Worm (Caenorhabditis elegans) whole organism, L3 larva: ENCODE results near the gene C05C10.3.
A peak's percentile ranks its signal among the peaks of the same experiment; 100 is the strongest.

ENCODE experiments used
- R02D3.7 ChIP-seq: fragments of 150-350 bp; optimal IDR thresholded peaks from 2 replicates; lab custom pipeline; 2014; ENCODE audit warnings: missing biosample characterization, missing genetic modification characterization
- ZK546.5 ChIP-seq: sonication (generic microtip); optimal IDR thresholded peaks from 2 replicates; lab custom pipeline; 2017; ENCODE audit warnings: missing biosample characterization, missing genetic modification characterization
- aly-2 ChIP-seq: fragments of 150-350 bp; optimal IDR thresholded peaks from 2 replicates; lab custom pipeline; 2014; ENCODE audit warnings: missing biosample characterization, missing genetic modification characterization
- ama-1 ChIP-seq: fragments of 150-350 bp; optimal IDR thresholded peaks from 2 replicates; lab custom pipeline; 2018
- ceh-16 ChIP-seq: sonication (generic microtip); optimal IDR thresholded peaks from 2 replicates; lab custom pipeline; 2017; ENCODE audit warnings: missing biosample characterization, missing genetic modification characterization
- ceh-28 ChIP-seq: fragments of 150-350 bp; optimal IDR thresholded peaks from 2 replicates; lab custom pipeline; 2014; ENCODE audit warnings: missing biosample characterization, missing genetic modification reagents, missing genetic modification characterization
- ceh-82 ChIP-seq: fragments of 150-350 bp; optimal IDR thresholded peaks from 2 replicates; lab custom pipeline; 2014; ENCODE audit warnings: missing biosample characterization, missing genetic modification characterization
- ceh-9 ChIP-seq: sonication (generic microtip); optimal IDR thresholded peaks from 2 replicates; lab custom pipeline; 2018; ENCODE audit warnings: missing biosample characterization, missing genetic modification characterization
- daf-12 ChIP-seq: fragments of 150-350 bp; optimal IDR thresholded peaks from 2 replicates; lab custom pipeline; 2014; ENCODE audit warnings: missing biosample characterization, missing genetic modification reagents, missing genetic modification characterization
- egl-27 ChIP-seq: sonication (generic microtip); optimal IDR thresholded peaks from 4 replicates; lab custom pipeline; 2017; ENCODE audit warnings: missing biosample characterization, missing genetic modification reagents, missing genetic modification characterization
- egl-5 ChIP-seq: fragments of 150-350 bp; optimal IDR thresholded peaks from 2 replicates; lab custom pipeline; 2017; ENCODE audit warnings: missing biosample characterization, missing genetic modification reagents, missing genetic modification characterization, inconsistent platforms
- elt-1 ChIP-seq: fragments of 150-350 bp; optimal IDR thresholded peaks from 2 replicates; lab custom pipeline; 2014; ENCODE audit warnings: missing biosample characterization, missing genetic modification characterization
- elt-2 ChIP-seq: sonication (generic microtip); optimal IDR thresholded peaks from 2 replicates; lab custom pipeline; 2016; ENCODE audit warnings: missing genetic modification reagents, mild to moderate bottlenecking, missing genetic modification characterization, missing compliant biosample characterization
- elt-3 ChIP-seq, 3 experiments: fragments of 150-350 bp in 1 of 3; sonication (generic microtip) in 2 of 3; optimal IDR thresholded peaks; 2 replicates in 2 of 3; 4 replicates in 1 of 3; lab custom pipeline; 2014 to 2017; ENCODE audit warnings: missing biosample characterization in 3 of 3, missing genetic modification characterization in 3 of 3
- eor-1 ChIP-seq, 2 experiments: fragments of 150-350 bp; optimal IDR thresholded peaks; 2 replicates each; lab custom pipeline; 2014 to 2018; ENCODE audit warnings: missing biosample characterization in 2 of 2, missing genetic modification characterization in 2 of 2
- fkh-10 ChIP-seq: sonication (generic microtip); optimal IDR thresholded peaks from 2 replicates; lab custom pipeline; 2017; ENCODE audit warnings: missing biosample characterization, missing genetic modification reagents, missing genetic modification characterization
- fkh-2 ChIP-seq: fragments of 150-350 bp; optimal IDR thresholded peaks from 2 replicates; lab custom pipeline; 2014; ENCODE audit warnings: missing biosample characterization, missing genetic modification reagents, missing genetic modification characterization
- fos-1 ChIP-seq: fragments of 150-350 bp; optimal IDR thresholded peaks from 2 replicates; lab custom pipeline; 2014; ENCODE audit warnings: missing biosample characterization, missing genetic modification characterization
- hmg-11 ChIP-seq: sonication (generic microtip); optimal IDR thresholded peaks from 2 replicates; lab custom pipeline; 2016; ENCODE audit warnings: missing genetic modification characterization, missing compliant biosample characterization
- jun-1 ChIP-seq: fragments of 150-350 bp; optimal IDR thresholded peaks from 2 replicates; lab custom pipeline; 2014; ENCODE audit warnings: missing biosample characterization, missing genetic modification reagents, missing genetic modification characterization
- lin-15B ChIP-seq: fragments of 150-350 bp; optimal IDR thresholded peaks from 2 replicates; lab custom pipeline; 2014; ENCODE audit warnings: missing biosample characterization, missing genetic modification characterization
- lin-39 ChIP-seq: fragments of 150-350 bp; optimal IDR thresholded peaks from 2 replicates; lab custom pipeline; 2018; ENCODE audit warnings: missing biosample characterization, missing genetic modification reagents, missing genetic modification characterization
- lsy-12 ChIP-seq: sonication (generic microtip); optimal IDR thresholded peaks from 2 replicates; lab custom pipeline; 2016; ENCODE audit warnings: mild to moderate bottlenecking, missing genetic modification characterization, missing compliant biosample characterization
- mdl-1 ChIP-seq: fragments of 150-350 bp; optimal IDR thresholded peaks from 2 replicates; lab custom pipeline; 2014; ENCODE audit warnings: missing biosample characterization, missing genetic modification characterization
- mml-1 ChIP-seq: fragments of 150-350 bp; sonication (generic microtip); optimal IDR thresholded peaks from 3 replicates; lab custom pipeline; 2014; ENCODE audit warnings: missing biosample characterization, missing genetic modification characterization
- nfya-1 ChIP-seq: sonication (generic microtip); optimal IDR thresholded peaks from 2 replicates; lab custom pipeline; 2017; ENCODE audit warnings: missing genetic modification characterization, mild to moderate bottlenecking, missing compliant biosample characterization, antibody characterized with exemption, moderate library complexity; ENCODE audit not compliant: insufficient read depth
- nhr-11 ChIP-seq: fragments of 150-350 bp; optimal IDR thresholded peaks from 2 replicates; lab custom pipeline; 2014; ENCODE audit warnings: missing biosample characterization, missing genetic modification characterization
- nhr-12 ChIP-seq: fragments of 150-350 bp; optimal IDR thresholded peaks from 2 replicates; lab custom pipeline; 2014; ENCODE audit warnings: missing biosample characterization, missing genetic modification characterization
- nhr-23 ChIP-seq: fragments of 150-350 bp; optimal IDR thresholded peaks from 2 replicates; lab custom pipeline; 2014; ENCODE audit warnings: missing biosample characterization, missing genetic modification reagents, missing genetic modification characterization
- nhr-237 ChIP-seq: fragments of 150-350 bp; optimal IDR thresholded peaks from 2 replicates; lab custom pipeline; 2014; ENCODE audit warnings: missing biosample characterization, missing genetic modification characterization
- nhr-25 ChIP-seq: sonication (generic microtip); optimal IDR thresholded peaks from 2 replicates; lab custom pipeline; 2017; ENCODE audit warnings: missing biosample characterization, missing genetic modification characterization
- nhr-28 ChIP-seq: fragments of 150-350 bp; optimal IDR thresholded peaks from 2 replicates; lab custom pipeline; 2014; ENCODE audit warnings: missing biosample characterization, missing genetic modification characterization
- nhr-43 ChIP-seq: sonication (generic microtip); optimal IDR thresholded peaks from 2 replicates; lab custom pipeline; 2016; ENCODE audit warnings: mild to moderate bottlenecking, missing genetic modification characterization, missing compliant biosample characterization; ENCODE audit not compliant: poor library complexity, severe bottlenecking
- nhr-67 ChIP-seq: fragments of 150-350 bp; optimal IDR thresholded peaks from 2 replicates; lab custom pipeline; 2014; ENCODE audit warnings: missing biosample characterization, missing genetic modification characterization
- nhr-76 ChIP-seq: fragments of 150-350 bp; sonication (generic microtip); optimal IDR thresholded peaks from 5 replicates; lab custom pipeline; 2014; ENCODE audit warnings: missing biosample characterization, missing genetic modification characterization
- nhr-77 ChIP-seq: fragments of 150-350 bp; optimal IDR thresholded peaks from 2 replicates; lab custom pipeline; 2014; ENCODE audit warnings: missing biosample characterization, missing genetic modification characterization
- pha-4 ChIP-seq: fragments of 150-350 bp; optimal IDR thresholded peaks from 2 replicates; lab custom pipeline; 2014; ENCODE audit warnings: missing biosample characterization, missing genetic modification reagents, missing genetic modification characterization
- pqm-1 ChIP-seq: fragments of 150-350 bp; optimal IDR thresholded peaks from 2 replicates; lab custom pipeline; 2017; ENCODE audit warnings: missing biosample characterization, missing genetic modification characterization, inconsistent platforms
- sea-2 ChIP-seq: fragments of 150-350 bp; sonication (generic microtip); optimal IDR thresholded peaks from 4 replicates; lab custom pipeline; 2014; ENCODE audit warnings: missing biosample characterization, missing genetic modification reagents, missing genetic modification characterization
- skn-1 ChIP-seq: fragments of 150-350 bp; optimal IDR thresholded peaks from 2 replicates; lab custom pipeline; 2014; ENCODE audit warnings: missing biosample characterization, missing genetic modification characterization
- snpc-4 ChIP-seq: fragments of 150-350 bp; optimal IDR thresholded peaks from 2 replicates; lab custom pipeline; 2014; ENCODE audit warnings: missing biosample characterization, missing genetic modification characterization
- tbx-2 ChIP-seq: sonication (generic microtip); optimal IDR thresholded peaks from 2 replicates; lab custom pipeline; 2016; ENCODE audit warnings: mild to moderate bottlenecking, missing genetic modification characterization, missing compliant biosample characterization
- unc-39 ChIP-seq: sonication (generic microtip); optimal IDR thresholded peaks from 4 replicates; lab custom pipeline; 2017; ENCODE audit warnings: missing biosample characterization, missing genetic modification characterization
- unc-62 ChIP-seq: fragments of 150-350 bp; sonication (generic microtip); optimal IDR thresholded peaks from 4 replicates; lab custom pipeline; 2014; ENCODE audit warnings: missing biosample characterization, missing genetic modification reagents, missing genetic modification characterization
- zag-1 ChIP-seq: fragments of 150-350 bp; optimal IDR thresholded peaks from 2 replicates; lab custom pipeline; 2014; ENCODE audit warnings: missing biosample characterization, missing genetic modification characterization
- ztf-11 ChIP-seq: fragments of 150-350 bp; optimal IDR thresholded peaks from 2 replicates; lab custom pipeline; 2014; ENCODE audit warnings: missing biosample characterization, missing genetic modification characterization
- ztf-4 ChIP-seq: fragments of 150-350 bp; optimal IDR thresholded peaks from 2 replicates; lab custom pipeline; 2014; ENCODE audit warnings: missing biosample characterization, missing genetic modification characterization

Gene C05C10.3

DNA sequence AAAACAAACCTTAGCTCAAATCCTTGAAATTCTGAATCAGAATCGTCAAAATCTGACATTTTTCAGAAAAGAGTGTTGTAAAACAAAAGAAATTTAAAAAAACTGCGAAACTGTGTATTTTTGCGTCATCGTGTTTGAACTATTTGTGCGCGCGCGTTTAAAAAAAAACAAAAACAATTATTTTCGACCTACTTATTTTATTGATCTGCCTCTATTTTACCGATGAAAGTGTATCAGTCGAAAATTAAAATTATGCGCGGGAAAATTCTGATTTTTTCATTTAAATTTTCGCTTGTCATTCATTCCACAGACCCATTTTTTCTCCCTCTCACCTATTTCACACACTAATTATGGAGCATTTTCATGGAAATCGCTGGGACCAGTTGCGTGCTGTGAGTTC, 2.2 kb upstream of the C05C10.3 start, which contains the start of the genes C05C10.7 and C05C10.5:
TSS of gene C05C10.7 (minus strand) at position 95 of the 400 bp plus-strand sequence.
TSS of gene C05C10.5 (plus strand) at position 164 of the 400 bp plus-strand sequence.
- TF ChIP-seq egl-27 (tag; lab: Kevin White, UChicago) (no peak), fos-1 (tag; lab: Kevin White, UChicago) (no peak), pha-4 (tag; lab: Kevin White, UChicago) (no peak), unc-62 (GFP tag; lab: Kevin White, UChicago) (no peak)

DNA sequence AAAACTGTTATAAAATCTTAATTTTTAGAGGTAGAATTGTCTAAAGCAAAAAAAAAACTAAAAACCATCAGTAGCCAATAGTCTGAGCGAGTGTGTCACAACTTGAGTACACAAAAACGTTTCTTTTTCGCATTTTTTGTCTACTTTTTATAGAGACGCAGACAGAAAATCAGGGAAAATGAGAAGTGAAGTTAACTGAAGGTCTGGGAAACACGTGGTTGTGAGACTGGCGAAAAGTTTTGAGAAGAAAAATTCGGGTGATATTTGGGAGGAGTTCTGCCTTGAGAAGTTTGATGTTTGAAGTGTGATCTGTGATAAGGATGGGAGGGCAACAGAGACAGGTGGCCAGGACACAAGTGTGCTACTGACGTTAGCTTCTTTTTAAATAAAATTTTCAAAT, 918 bp upstream of the C05C10.3 start:
- TF ChIP-seq nfya-1 (tag; lab: Kevin White, UChicago): peak; percentile 75
- no peak for TF ChIP-seq snpc-4 (tag; lab: Kevin White, UChicago)
- no peak for TF ChIP-seq ceh-82 (tag; lab: Kevin White, UChicago)
- no peak for TF ChIP-seq nhr-12
- TF ChIP-seq lsy-12 (tag; lab: Kevin White, UChicago): peak; percentile 45
- no peak for TF ChIP-seq mml-1 (tag; lab: Kevin White, UChicago)
- TF ChIP-seq pha-4 (tag; lab: Kevin White, UChicago): peak; percentile 94
- no peak for TF ChIP-seq aly-2 (tag; lab: Kevin White, UChicago)
- TF ChIP-seq nhr-28 (tag; lab: Kevin White, UChicago): no peak
- no peak for TF ChIP-seq eor-1 (tag; optimal IDR thresholded peaks at IDR 0.05; lab: Kevin White, UChicago)
- TF ChIP-seq daf-12 (tag; lab: Kevin White, UChicago): no peak
- TF ChIP-seq elt-2 (tag; lab: Kevin White, UChicago): peak; percentile 75
- TF ChIP-seq ztf-4 (tag; lab: Kevin White, UChicago): no peak
- TF ChIP-seq lin-15B (tag; lab: Kevin White, UChicago): peak; percentile 60
- no peak for TF ChIP-seq unc-39 (tag; lab: Kevin White, UChicago)
- no peak for TF ChIP-seq sea-2
- TF ChIP-seq nhr-237 (tag; lab: Kevin White, UChicago): no peak
- peak; percentile 80 for TF ChIP-seq nhr-43 (tag; lab: Kevin White, UChicago)
- TF ChIP-seq nhr-76 (tag; lab: Kevin White, UChicago): peak; percentile 48
- peak; percentile 39 for TF ChIP-seq ceh-28 (tag; lab: Kevin White, UChicago)
- no peak for TF ChIP-seq nhr-67
- no peak for TF ChIP-seq elt-3 (tag; optimal IDR thresholded peaks at IDR 0.05; lab: Kevin White, UChicago)
- no peak for TF ChIP-seq ztf-11 (tag; lab: Kevin White, UChicago)
- TF ChIP-seq nhr-25: peak; percentile 79
- TF ChIP-seq hmg-11 (tag; lab: Kevin White, UChicago): peak; percentile 33
- TF ChIP-seq egl-5: peak; percentile 16
- TF ChIP-seq nhr-23 (tag; lab: Kevin White, UChicago): peak; percentile 86
- no peak for TF ChIP-seq ceh-16 (tag; lab: Kevin White, UChicago)
- no peak for TF ChIP-seq nhr-77 (tag; lab: Kevin White, UChicago)
- peak; percentile 52 for TF ChIP-seq jun-1
- peak; percentile 65 for TF ChIP-seq mdl-1 (tag; lab: Kevin White, UChicago)
- TF ChIP-seq fkh-2 (tag; lab: Kevin White, UChicago): no peak
- peak; percentile 33 for TF ChIP-seq R02D3.7 (tag; lab: Kevin White, UChicago)
- TF ChIP-seq lin-39 (tag; lab: Kevin White, UChicago): peak; percentile 2
- TF ChIP-seq skn-1 (tag; lab: Kevin White, UChicago): no peak
- no peak for TF ChIP-seq ZK546.5
- TF ChIP-seq elt-1 (tag; lab: Kevin White, UChicago): no peak
- peak; percentile 94 for TF ChIP-seq nhr-11 (tag; lab: Kevin White, UChicago)
- no peak for TF ChIP-seq unc-62 (GFP tag; lab: Kevin White, UChicago)
- peak; percentile 21 for TF ChIP-seq tbx-2 (tag; lab: Kevin White, UChicago)
- TF ChIP-seq pqm-1 (tag; lab: Kevin White, UChicago): peak; percentile 61
- TF ChIP-seq fos-1 (tag; lab: Kevin White, UChicago): no peak
- no peak for TF ChIP-seq fkh-10 (GFP tag; lab: Kevin White, UChicago)
- peak; percentile 58 for TF ChIP-seq egl-27 (tag; lab: Kevin White, UChicago)
- TF ChIP-seq zag-1 (tag; lab: Kevin White, UChicago): no peak
- peak; percentile 92 for TF ChIP-seq ama-1
- no peak for TF ChIP-seq ceh-9 (tag; lab: Kevin White, UChicago)
